Fruit fly (Drosophila melanogaster) S2 (cell line): ENCODE data around the gene CG15539.

Experiments used
- CG8478 ChIP-seq: fragments of >200 bp; optimal IDR thresholded peaks from 2 replicates; lab custom pipeline; 2018
- CTCF ChIP-seq, 2 experiments: fragments of >200 bp; optimal IDR thresholded peaks; 2 replicates each; lab custom pipeline; 2018

- TF ChIP-seq CTCF (optimal IDR thresholded peaks at IDR 0.05; lab: Kevin White, UChicago) = no peak
- TF ChIP-seq CG8478 (lab: Kevin White, UChicago) = no peak
These were observed 12.6 kb downstream of the CG15539 start for dm6 chr3R:30518274-30518873.
